Fruit fly (Drosophila melanogaster): Measurements from ENCODE around the gene Pomp.

The Pomp gene

DNA sequence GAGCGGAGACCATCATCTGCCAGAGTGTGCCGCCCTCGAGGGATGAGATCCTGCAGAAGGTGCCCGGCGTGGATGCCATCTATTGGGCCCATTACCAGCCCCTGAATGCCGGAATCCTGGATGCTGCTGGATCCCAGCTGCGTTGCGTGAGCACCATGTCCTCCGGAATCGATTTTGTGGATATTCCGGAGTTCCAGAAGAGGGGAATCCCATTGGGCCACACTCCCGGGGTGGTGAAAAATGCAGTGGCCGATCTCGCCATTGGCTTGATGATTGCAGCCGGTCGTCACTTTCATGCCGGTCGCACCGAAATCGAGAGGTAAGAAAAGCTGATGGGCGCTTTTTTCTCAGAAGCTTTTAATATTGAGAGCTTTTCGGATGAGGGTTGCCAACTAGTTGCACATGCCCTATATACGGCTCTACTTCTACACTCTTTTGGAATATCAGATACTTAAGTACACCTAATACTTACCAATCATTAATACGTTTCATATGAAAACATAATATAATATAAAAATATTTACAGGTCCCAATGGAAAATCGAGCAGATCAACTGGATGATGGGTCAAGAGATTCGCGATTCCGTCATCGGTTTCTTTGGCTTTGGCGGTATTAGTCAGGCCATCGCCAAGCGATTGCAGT lies 42.4 kb downstream of the Pomp start (continued):
- TF ChIP-seq Hr78 (GFP tag; optimal IDR thresholded peaks at IDR 0.05) = no peak
- TF ChIP-seq psq (GFP tag; optimal IDR thresholded peaks at IDR 0.05) = no peak
- peak; percentile 35 for TF ChIP-seq br (GFP tag; optimal IDR thresholded peaks at IDR 0.05)
- TF ChIP-seq HLH106 (tag; optimal IDR thresholded peaks at IDR 0.05) = peak; percentile 39
- no peak for TF ChIP-seq Rel (GFP tag; optimal IDR thresholded peaks at IDR 0.05)
- TF ChIP-seq Rel (tag; optimal IDR thresholded peaks at IDR 0.05) = peak; percentile 94
- TF ChIP-seq sv (GFP tag; optimal IDR thresholded peaks at IDR 0.05) = no peak
- TF ChIP-seq dl (GFP tag; optimal IDR thresholded peaks at IDR 0.05; ENCODE audit: insufficient read depth in 1 of 2, partially characterized antibody in 2 of 2) = no peak
- no peak for TF ChIP-seq pan (optimal IDR thresholded peaks at IDR 0.05)
- no peak for TF ChIP-seq Abd-B (GFP tag; optimal IDR thresholded peaks at IDR 0.05)
- TF ChIP-seq Sp1 (GFP tag; optimal IDR thresholded peaks at IDR 0.05) = no peak
- TF ChIP-seq tai (GFP tag; optimal IDR thresholded peaks at IDR 0.05) = no peak
- no peak for TF ChIP-seq Myc (optimal IDR thresholded peaks at IDR 0.05)
- no peak for TF ChIP-seq Vsx2 (GFP tag; optimal IDR thresholded peaks at IDR 0.05; ENCODE audit: partially characterized antibody)
- TF ChIP-seq Dif (GFP tag; optimal IDR thresholded peaks at IDR 0.05; ENCODE audit: partially characterized antibody) = peak; percentile 0

DNA sequence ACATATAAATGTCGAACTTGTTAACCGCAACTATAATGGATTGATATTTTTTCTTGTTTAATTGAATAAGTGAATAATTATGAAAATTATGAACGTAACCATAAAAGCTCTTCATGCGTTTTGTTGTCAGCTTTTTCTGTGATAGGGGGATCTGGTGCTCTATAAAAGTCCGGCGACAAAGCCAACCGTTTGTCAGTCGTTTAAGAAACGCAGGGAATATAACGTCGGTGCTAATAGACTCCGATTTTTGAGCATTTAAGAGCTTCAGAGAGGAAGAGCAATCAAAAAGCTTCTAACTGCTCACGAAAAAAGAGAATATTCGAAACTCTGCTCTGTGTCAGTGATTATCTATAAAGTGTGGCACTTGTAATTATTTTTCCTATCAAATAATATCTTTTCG lies 43.6 kb downstream of the Pomp start, which contains the start of gene CG31674:
Gene CG31674 (plus strand): TSS at position 203 of the 400 bp plus-strand sequence.
- no peak for TF ChIP-seq Vsx2 (GFP tag; optimal IDR thresholded peaks at IDR 0.05; ENCODE audit: partially characterized antibody)
- peak; percentile 53 for TF ChIP-seq brk (GFP tag; optimal IDR thresholded peaks at IDR 0.05)
- peak; percentile 59 for TF ChIP-seq h (GFP tag; optimal IDR thresholded peaks at IDR 0.05)
- TF ChIP-seq Rel (GFP tag; optimal IDR thresholded peaks at IDR 0.05) = no peak
- peak; percentile 14 for TF ChIP-seq Rel (tag; optimal IDR thresholded peaks at IDR 0.05)
- TF ChIP-seq dl (GFP tag; optimal IDR thresholded peaks at IDR 0.05; ENCODE audit: insufficient read depth in 1 of 2, partially characterized antibody in 2 of 2) = peak in 1 of 2 experiments; percentile 20
- no peak for TF ChIP-seq HLH106 (tag; optimal IDR thresholded peaks at IDR 0.05)
- TF ChIP-seq Dif (GFP tag; optimal IDR thresholded peaks at IDR 0.05; ENCODE audit: partially characterized antibody) = peak; percentile 50

DNA sequence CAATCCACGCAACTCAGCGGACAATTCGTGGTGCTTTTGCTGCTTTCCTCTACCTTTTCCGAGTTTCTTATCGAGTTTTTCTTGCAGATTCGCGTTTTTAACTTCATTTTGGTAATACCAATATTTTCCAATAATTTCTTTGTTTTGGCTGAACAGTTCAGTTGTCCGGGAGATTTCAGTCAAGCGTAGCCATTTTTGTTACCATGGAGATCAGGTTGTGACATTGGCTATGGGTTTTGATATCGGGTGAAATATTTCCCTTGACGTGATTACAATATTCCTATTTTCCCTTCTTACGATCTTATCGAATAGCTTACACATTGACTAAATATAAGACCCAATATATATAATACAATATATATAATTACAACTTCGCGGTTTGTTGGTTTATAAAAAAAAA lies 48.0 kb downstream of the Pomp start, which contains the start of gene Oseg5:
Gene Oseg5 (minus strand): TSS at position 340 of the 400 bp plus-strand sequence.
- TF ChIP-seq woc (GFP tag; optimal IDR thresholded peaks at IDR 0.05) (no peak), jim (GFP tag; optimal IDR thresholded peaks at IDR 0.05) (no peak), foxo (GFP tag; optimal IDR thresholded peaks at IDR 0.05) (no peak), dsf (GFP tag; optimal IDR thresholded peaks at IDR 0.05; ENCODE audit: borderline replicate concordance) (no peak), Jra (GFP tag; optimal IDR thresholded peaks at IDR 0.05) (no peak), CG32264 (GFP tag; optimal IDR thresholded peaks at IDR 0.05) (no peak)

DNA sequence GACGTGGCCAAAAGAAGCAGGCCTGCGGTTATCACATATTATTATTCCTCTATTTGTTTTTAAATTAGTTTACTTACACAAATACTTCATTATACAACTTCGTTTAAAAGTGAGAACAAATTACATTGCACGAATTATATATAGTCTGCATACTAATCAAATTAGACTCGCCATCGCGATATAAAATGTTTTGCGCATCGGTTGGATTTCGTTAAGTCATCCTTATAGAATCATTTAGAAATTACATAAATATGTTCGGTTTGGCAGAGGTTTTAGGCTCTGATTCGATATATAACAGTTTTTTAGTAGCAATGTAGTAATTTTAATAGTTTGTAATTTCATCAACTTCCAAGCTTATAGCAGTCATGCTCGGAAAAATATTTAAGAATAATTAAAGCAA lies 50.4 kb downstream of the Pomp start, which contains the start of gene Spn38F:
Gene Spn38F (minus strand): TSS at position 101 of the 400 bp plus-strand sequence.
- TF ChIP-seq h (GFP tag; optimal IDR thresholded peaks at IDR 0.05) = no peak
- TF ChIP-seq Hnf4 (GFP tag; optimal IDR thresholded peaks at IDR 0.05) = no peak
- no peak for TF ChIP-seq Rel (GFP tag; optimal IDR thresholded peaks at IDR 0.05)
- TF ChIP-seq Rel (tag; optimal IDR thresholded peaks at IDR 0.05) = no peak
